Worm (Caenorhabditis elegans) whole organism, young adult: Measurements from ENCODE around the gene Y69A2AR.46.
A peak's percentile ranks its signal among the peaks of the same experiment; 100 is the strongest.

Experiments
- B0019.2 ChIP-seq: fragments of 200-800 bp; sonication (Bioruptor generic); conservative IDR thresholded peaks from 2 replicates; pipeline ENCODE4 v1.3.6; 2022; ENCODE audit warnings: missing genetic modification reagents, missing genetic modification characterization, missing compliant biosample characterization
- B0035.1 ChIP-seq: sonication (generic microtip); optimal IDR thresholded peaks from 2 replicates; lab custom pipeline; 2016; ENCODE audit warnings: missing genetic modification characterization, mild to moderate bottlenecking, missing compliant biosample characterization, missing genotype, missing genetic modification reagents
- F23B12.7 ChIP-seq: sonication (generic microtip); optimal IDR thresholded peaks from 2 replicates; lab custom pipeline; 2017; ENCODE audit warnings: missing genetic modification characterization, mild to moderate bottlenecking, missing compliant biosample characterization, antibody characterized with exemption, moderate library complexity; ENCODE audit not compliant: insufficient read depth
- F33H1.4 ChIP-seq: fragments of 200-800 bp; sonication (Bioruptor generic); IDR thresholded peaks from 2 replicates; pipeline ENCODE4 v1.3.6; 2022; ENCODE audit warnings: missing genetic modification reagents, missing genetic modification characterization, missing compliant biosample characterization
- F39B2.1 ChIP-seq: fragments of 200-800 bp; sonication (Bioruptor generic); IDR thresholded peaks from 2 replicates; pipeline ENCODE4 v1.3.6; 2022; ENCODE audit warnings: missing genetic modification reagents, missing genetic modification characterization, missing compliant biosample characterization
- F49E8.2 ChIP-seq: sonication (generic microtip); optimal IDR thresholded peaks from 3 replicates; lab custom pipeline; 2017; ENCODE audit warnings: missing genetic modification characterization, mild to moderate bottlenecking, missing compliant biosample characterization, antibody characterized with exemption, moderate library complexity; ENCODE audit not compliant: insufficient read depth
- K11D2.4 ChIP-seq: fragments of 200-800 bp; sonication (Bioruptor generic); IDR thresholded peaks from 2 replicates; pipeline ENCODE4 v1.3.6; 2022; ENCODE audit warnings: missing genetic modification reagents, missing genetic modification characterization, missing compliant biosample characterization
- aptf-2 ChIP-seq: fragments of 200-800 bp; sonication (Bioruptor generic); conservative IDR thresholded peaks from 2 replicates; pipeline ENCODE4 v1.3.6; 2022; ENCODE audit warnings: missing genetic modification reagents, missing genetic modification characterization, missing compliant biosample characterization
- athp-1 ChIP-seq: sonication (generic microtip); optimal IDR thresholded peaks from 2 replicates; lab custom pipeline; 2017; ENCODE audit warnings: mild to moderate bottlenecking, missing genetic modification characterization, missing compliant biosample characterization
- cebp-1 ChIP-seq, 2 experiments: fragments of 200-800 bp in 1 of 2; sonication (Bioruptor generic) in 1 of 2; sonication (generic microtip) in 1 of 2; IDR thresholded peaks in 1 of 2; optimal IDR thresholded peaks in 1 of 2; 2 replicates each; pipeline versions ENCODE4 v1.3.6 to Lab custom; 2017 to 2022; ENCODE audit warnings: missing compliant biosample characterization in 2 of 2, missing genetic modification characterization in 2 of 2, mild to moderate bottlenecking in 1 of 2, missing genetic modification reagents in 1 of 2, moderate library complexity in 1 of 2
- ceh-79 ChIP-seq: sonication (generic microtip); optimal IDR thresholded peaks from 2 replicates; lab custom pipeline; 2017; ENCODE audit warnings: mild to moderate bottlenecking, missing genetic modification characterization, missing compliant biosample characterization
- dpff-1 ChIP-seq: sonication (generic microtip); optimal IDR thresholded peaks from 2 replicates; lab custom pipeline; 2017; ENCODE audit warnings: mild to moderate bottlenecking, missing genetic modification characterization, missing compliant biosample characterization
- dpl-1 ChIP-seq: fragments of 150-350 bp; optimal IDR thresholded peaks from 2 replicates; lab custom pipeline; 2014; ENCODE audit warnings: missing biosample characterization, missing genetic modification reagents, missing genetic modification characterization
- efl-1 ChIP-seq: fragments of 150-350 bp; optimal IDR thresholded peaks from 2 replicates; lab custom pipeline; 2014; ENCODE audit warnings: missing biosample characterization, missing genetic modification reagents, missing genetic modification characterization
- egrh-3 ChIP-seq: fragments of 200-800 bp; sonication (Bioruptor generic); IDR thresholded peaks from 2 replicates; pipeline ENCODE4 v1.3.6; 2022; ENCODE audit warnings: missing genetic modification reagents, missing genetic modification characterization, missing compliant biosample characterization
- him-1 ChIP-seq: sonication (generic microtip); optimal IDR thresholded peaks from 2 replicates; lab custom pipeline; 2016; ENCODE audit warnings: missing genotype, missing genetic modification reagents, missing genetic modification characterization, missing compliant biosample characterization
- hlh-12 ChIP-seq: sonication (generic microtip); optimal IDR thresholded peaks from 2 replicates; lab custom pipeline; 2016; ENCODE audit warnings: missing genetic modification characterization, missing compliant biosample characterization
- hsf-1 ChIP-seq: fragments of 200-800 bp; sonication (Bioruptor generic); IDR thresholded peaks from 2 replicates; pipeline ENCODE4 v1.3.6; 2022; ENCODE audit warnings: missing genetic modification reagents, missing genetic modification characterization, missing compliant biosample characterization
- let-526 ChIP-seq: fragments of 200-800 bp; sonication (Bioruptor generic); IDR thresholded peaks from 2 replicates; pipeline ENCODE4 v1.3.6; 2022; ENCODE audit warnings: missing genetic modification reagents, missing genetic modification characterization, missing compliant biosample characterization
- let-607 ChIP-seq, 2 experiments: fragments of 200-800 bp in 1 of 2; sonication (Bioruptor generic) in 1 of 2; sonication (generic microtip) in 1 of 2; optimal IDR thresholded peaks; 2 replicates each; lab custom pipeline; 2016 to 2018; ENCODE audit warnings: mild to moderate bottlenecking in 2 of 2, missing compliant biosample characterization in 2 of 2, missing genetic modification characterization in 2 of 2, moderate library complexity in 2 of 2, missing genotype in 1 of 2
- lin-40 ChIP-seq: sonication (generic microtip); optimal IDR thresholded peaks from 2 replicates; lab custom pipeline; 2016; ENCODE audit warnings: missing genetic modification characterization, mild to moderate bottlenecking, missing compliant biosample characterization, missing genotype, missing genetic modification reagents
- madf-3 ChIP-seq: fragments of 200-800 bp; sonication (Bioruptor generic); IDR thresholded peaks from 2 replicates; pipeline ENCODE4 v1.3.6; 2022; ENCODE audit warnings: missing genetic modification reagents, missing genetic modification characterization, missing compliant biosample characterization
- mcd-1 ChIP-seq: fragments of 200-800 bp; sonication (Bioruptor generic); IDR thresholded peaks from 2 replicates; pipeline ENCODE4 v1.3.6; 2022; ENCODE audit warnings: missing genetic modification reagents, missing genetic modification characterization, missing compliant biosample characterization
- mes-4 ChIP-seq: sonication (generic microtip); optimal IDR thresholded peaks from 2 replicates; lab custom pipeline; 2016; ENCODE audit warnings: missing genotype, missing genetic modification characterization, missing compliant biosample characterization
- mxl-1 ChIP-seq: sonication (generic microtip); optimal IDR thresholded peaks from 2 replicates; lab custom pipeline; 2016; ENCODE audit warnings: missing genetic modification characterization, missing compliant biosample characterization
- nfya-2 ChIP-seq: fragments of 200-800 bp; sonication (Bioruptor generic); IDR thresholded peaks from 2 replicates; pipeline ENCODE4 v1.3.6; 2022; ENCODE audit warnings: missing genetic modification reagents, missing genetic modification characterization, missing compliant biosample characterization
- nhr-120 ChIP-seq: fragments of 200-800 bp; sonication (Bioruptor generic); IDR thresholded peaks from 2 replicates; pipeline ENCODE4 v1.3.6; 2022; ENCODE audit warnings: missing genetic modification characterization, missing compliant biosample characterization
- nhr-27 ChIP-seq: fragments of 200-800 bp; sonication (Bioruptor generic); optimal IDR thresholded peaks from 2 replicates; lab custom pipeline; 2018; ENCODE audit warnings: mild to moderate bottlenecking, missing genetic modification characterization, moderate library complexity, missing compliant biosample characterization
- pbrm-1 ChIP-seq: fragments of 200-800 bp; sonication (Bioruptor generic); IDR thresholded peaks from 2 replicates; pipeline ENCODE4 v1.3.6; 2022; ENCODE audit warnings: missing genetic modification reagents, missing genetic modification characterization, missing compliant biosample characterization
- pha-4 ChIP-seq: fragments of 150-350 bp; sonication (generic microtip); optimal IDR thresholded peaks from 2 replicates; lab custom pipeline; 2014; ENCODE audit warnings: missing biosample characterization, missing genetic modification reagents, missing genetic modification characterization
- rec-8 ChIP-seq, 2 experiments: sonication (generic microtip); optimal IDR thresholded peaks; 2 replicates each; lab custom pipeline; 2016; ENCODE audit warnings: mild to moderate bottlenecking in 2 of 2, missing genetic modification characterization in 2 of 2, missing genetic modification reagents in 2 of 2, missing genotype in 2 of 2, missing biosample characterization in 1 of 2, missing compliant biosample characterization in 1 of 2, moderate library complexity in 1 of 2
- sdz-38 ChIP-seq: sonication (generic microtip); optimal IDR thresholded peaks from 2 replicates; lab custom pipeline; 2016; ENCODE audit warnings: missing genotype, missing genetic modification characterization, missing compliant biosample characterization
- sea-2 ChIP-seq: fragments of 200-800 bp; sonication (Bioruptor generic); IDR thresholded peaks from 2 replicates; pipeline ENCODE4 v1.3.6; 2022; ENCODE audit warnings: missing genetic modification characterization, missing compliant biosample characterization
- snpc-1.1 ChIP-seq: sonication (generic microtip); optimal IDR thresholded peaks from 2 replicates; lab custom pipeline; 2017; ENCODE audit warnings: missing genetic modification characterization, mild to moderate bottlenecking, missing compliant biosample characterization, antibody characterized with exemption, moderate library complexity, missing genotype, missing genetic modification reagents; ENCODE audit not compliant: insufficient read depth
- snpc-1.3 ChIP-seq: sonication (generic microtip); optimal IDR thresholded peaks from 2 replicates; lab custom pipeline; 2017; ENCODE audit warnings: missing genetic modification characterization, mild to moderate bottlenecking, missing compliant biosample characterization, antibody characterized with exemption, moderate library complexity, missing genotype, missing genetic modification reagents; ENCODE audit not compliant: insufficient read depth
- somi-1 ChIP-seq: fragments of 200-800 bp; sonication (Bioruptor generic); optimal IDR thresholded peaks from 2 replicates; lab custom pipeline; 2018; ENCODE audit warnings: mild to moderate bottlenecking, missing genetic modification characterization, missing compliant biosample characterization
- tbp1 ChIP-seq: fragments of 200-800 bp; sonication (Bioruptor generic); optimal IDR thresholded peaks from 2 replicates; lab custom pipeline; 2018; ENCODE audit warnings: mild to moderate bottlenecking, missing genetic modification characterization, missing compliant biosample characterization
- tbx-9 ChIP-seq: sonication (generic microtip); optimal IDR thresholded peaks from 2 replicates; lab custom pipeline; 2016; ENCODE audit warnings: borderline replicate concordance, missing genetic modification characterization, inconsistent platforms, missing compliant biosample characterization
- xnd-1 ChIP-seq: sonication (generic microtip); optimal IDR thresholded peaks from 2 replicates; lab custom pipeline; 2016; ENCODE audit warnings: missing genotype, missing genetic modification reagents, missing genetic modification characterization, missing compliant biosample characterization
- zfh-2 ChIP-seq: fragments of 200-800 bp; sonication (Bioruptor generic); conservative IDR thresholded peaks from 2 replicates; pipeline ENCODE4 v1.3.6; 2022; ENCODE audit warnings: missing genetic modification reagents, missing genetic modification characterization, missing compliant biosample characterization
- zim-3 ChIP-seq: sonication (generic microtip); optimal IDR thresholded peaks from 2 replicates; lab custom pipeline; 2017; ENCODE audit warnings: mild to moderate bottlenecking, missing genetic modification characterization, moderate library complexity, missing compliant biosample characterization
- ztf-18 ChIP-seq: sonication (generic microtip); optimal IDR thresholded peaks from 2 replicates; lab custom pipeline; 2016; ENCODE audit warnings: missing genotype, mild to moderate bottlenecking, missing genetic modification characterization, missing compliant biosample characterization
- ztf-22 ChIP-seq: fragments of 200-800 bp; sonication (Bioruptor generic); optimal IDR thresholded peaks from 2 replicates; lab custom pipeline; 2018; ENCODE audit warnings: mild to moderate bottlenecking, missing genetic modification characterization, moderate library complexity, missing compliant biosample characterization
- ztf-28 ChIP-seq: fragments of 200-800 bp; sonication (Bioruptor generic); IDR thresholded peaks from 2 replicates; pipeline ENCODE4 v1.3.6; 2022; ENCODE audit warnings: missing genetic modification reagents, missing genetic modification characterization, missing compliant biosample characterization
- ztf-3 ChIP-seq: fragments of 200-800 bp; sonication (Bioruptor generic); optimal IDR thresholded peaks from 2 replicates; lab custom pipeline; 2018; ENCODE audit warnings: mild to moderate bottlenecking, missing genetic modification characterization, missing compliant biosample characterization

Y69A2AR.46 gene

ce11 chrIV:2602862-2603189 is 41.4 kb downstream of the Y69A2AR.46 start (continued):
- TF ChIP-seq aptf-2 (GFP tag; lab: Robert Waterston, UW) = no peak
- no peak for TF ChIP-seq mxl-1 (tag; lab: Kevin White, UChicago)
- TF ChIP-seq efl-1 (GFP tag; lab: Kevin White, UChicago) = no peak
- TF ChIP-seq snpc-1.1 = no peak
- no peak for TF ChIP-seq tbx-9 (tag; lab: Kevin White, UChicago)
- TF ChIP-seq sdz-38 = no peak
- no peak for TF ChIP-seq zim-3
- TF ChIP-seq ztf-18 (tag; lab: Kevin White, UChicago) = no peak
- peak; percentile 21 for TF ChIP-seq athp-1 (tag; lab: Kevin White, UChicago)
- TF ChIP-seq sea-2 (GFP tag; lab: Robert Waterston, UW) = peak; percentile 11; the same call in 1 of the 2 replicates
- TF ChIP-seq F39B2.1 (GFP tag; lab: Robert Waterston, UW) = no peak
- TF ChIP-seq ztf-22 (GFP tag; lab: Kevin White, UChicago) = no peak
- TF ChIP-seq hsf-1 = 0 out of 2 replicates have a peak, but pooled peaks have one; percentile 23
- no peak for TF ChIP-seq somi-1 (GFP tag; lab: Kevin White, UChicago)
- peak; percentile 45; the same call in 1 of the 2 replicates for TF ChIP-seq egrh-3
- no peak for TF ChIP-seq F49E8.2 (tag; lab: Kevin White, UChicago)
- no peak for TF ChIP-seq mes-4 (tag; lab: Kevin White, UChicago)
- TF ChIP-seq dpff-1 (tag; lab: Kevin White, UChicago) = no peak
- no peak for TF ChIP-seq xnd-1
- no peak for TF ChIP-seq nfya-2 (GFP tag; lab: Robert Waterston, UW)
- TF ChIP-seq ztf-28 (GFP tag; lab: Robert Waterston, UW) = no peak
- TF ChIP-seq nhr-120 = peak; percentile 78; the same call in 1 of the 2 replicates
- TF ChIP-seq nhr-27 (tag; lab: Kevin White, UChicago) = no peak
- TF ChIP-seq lin-40 (tag; lab: Kevin White, UChicago) = no peak
- no peak for TF ChIP-seq F23B12.7
- TF ChIP-seq tbp1 = peak; percentile 47
- no peak for TF ChIP-seq cebp-1 (GFP tag; IDR thresholded peaks at IDR 0.05; lab: Robert Waterston, UW)
- no peak for TF ChIP-seq cebp-1 (tag; optimal IDR thresholded peaks at IDR 0.05; lab: Kevin White, UChicago)
- TF ChIP-seq ceh-79 (tag; lab: Kevin White, UChicago) = no peak
- no peak for TF ChIP-seq rec-8 (tag; optimal IDR thresholded peaks at IDR 0.05; lab: Kevin White, UChicago)
- TF ChIP-seq mcd-1 (GFP tag; lab: Robert Waterston, UW) = peak; percentile 46; the same call in 1 of the 2 replicates
- TF ChIP-seq B0035.1 (tag; lab: Kevin White, UChicago) = no peak
- no peak for TF ChIP-seq B0019.2 (GFP tag; lab: Robert Waterston, UW)
- TF ChIP-seq hlh-12 (tag; lab: Kevin White, UChicago) = no peak
- no peak for TF ChIP-seq him-1
- no peak for TF ChIP-seq madf-3
- no peak for TF ChIP-seq dpl-1 (GFP tag; lab: Kevin White, UChicago)
- no peak; the same call in 1 of the 2 replicates for TF ChIP-seq let-526
- TF ChIP-seq pha-4 (tag; lab: Kevin White, UChicago) = no peak
- TF ChIP-seq pbrm-1 (GFP tag; lab: Robert Waterston, UW) = peak; percentile 51; the same call in 1 of the 2 replicates
- TF ChIP-seq F33H1.4 = peak; percentile 39
- TF ChIP-seq ztf-3 (GFP tag; lab: Kevin White, UChicago) = no peak
- no peak for TF ChIP-seq snpc-1.3 (tag; lab: Kevin White, UChicago)
- no peak for TF ChIP-seq K11D2.4 (GFP tag; lab: Robert Waterston, UW)
- TF ChIP-seq zfh-2 (GFP tag; lab: Robert Waterston, UW) = peak; percentile 84
- TF ChIP-seq let-607 (tag; optimal IDR thresholded peaks at IDR 0.05; lab: Kevin White, UChicago) = peak in 1 of 2 experiments; percentile 11
